Worm (Caenorhabditis elegans) whole organism, L4 larva: ENCODE results near the gene Y57E12AR.1.

Source experiments
- Y105C5A.15 ChIP-seq: fragments of 200-800 bp; sonication (Bioruptor generic); IDR thresholded peaks from 2 replicates; pipeline ENCODE4 v1.3.6; 2022; ENCODE audit warnings: missing genetic modification characterization, missing compliant biosample characterization
- ama-1 ChIP-seq: fragments of 150-350 bp; optimal IDR thresholded peaks from 2 replicates; lab custom pipeline; 2014; ENCODE audit warnings: inconsistent platforms, mixed read lengths
- ceh-32 ChIP-seq: sonication (generic microtip); optimal IDR thresholded peaks from 2 replicates; lab custom pipeline; 2016; ENCODE audit warnings: mild to moderate bottlenecking, missing genetic modification characterization, missing compliant biosample characterization; ENCODE audit not compliant: poor library complexity
- ceh-44 ChIP-seq: fragments of 200-800 bp; sonication (Bioruptor generic); IDR thresholded peaks from 2 replicates; pipeline ENCODE4 v1.3.6; 2022; ENCODE audit warnings: missing genetic modification reagents, missing genetic modification characterization, missing compliant biosample characterization
- ceh-82 ChIP-seq: sonication (generic microtip); optimal IDR thresholded peaks from 2 replicates; lab custom pipeline; 2017; ENCODE audit warnings: missing biosample characterization, missing genetic modification characterization
- ces-1 ChIP-seq: fragments of 150-350 bp; sonication (generic microtip); optimal IDR thresholded peaks from 4 replicates; lab custom pipeline; 2014; ENCODE audit warnings: missing biosample characterization, missing genetic modification reagents, missing genetic modification characterization
- daf-16 ChIP-seq, 3 experiments: sonication (generic microtip); optimal IDR thresholded peaks; 2 replicates each; lab custom pipeline; 2016 to 2017; ENCODE audit warnings: missing genetic modification characterization in 3 of 3, missing genetic modification reagents in 3 of 3, mild to moderate bottlenecking in 2 of 3, missing compliant biosample characterization in 2 of 3, missing biosample characterization in 1 of 3, moderate library complexity in 1 of 3
- lin-13 ChIP-seq: fragments of 150-350 bp; optimal IDR thresholded peaks from 2 replicates; lab custom pipeline; 2014; ENCODE audit warnings: missing biosample characterization, missing genetic modification reagents, missing genetic modification characterization
- mdl-1 ChIP-seq, 2 experiments: fragments of 150-350 bp in 1 of 2; sonication (generic microtip) in 1 of 2; optimal IDR thresholded peaks; 2 replicates each; lab custom pipeline; 2014 to 2017; ENCODE audit warnings: missing biosample characterization in 2 of 2, missing genetic modification characterization in 2 of 2
- mep-1 ChIP-seq: fragments of 150-350 bp; sonication (generic microtip); optimal IDR thresholded peaks from 3 replicates; lab custom pipeline; 2014; ENCODE audit warnings: missing biosample characterization, missing genetic modification characterization
- mes-2 ChIP-seq: sonication (generic microtip); optimal IDR thresholded peaks from 2 replicates; lab custom pipeline; 2016; ENCODE audit warnings: missing genotype, mild to moderate bottlenecking, missing genetic modification characterization, missing compliant biosample characterization; ENCODE audit not compliant: poor library complexity, severe bottlenecking
- nhr-25 ChIP-seq: sonication (generic microtip); optimal IDR thresholded peaks from 2 replicates; lab custom pipeline; 2017; ENCODE audit warnings: missing genetic modification characterization, mild to moderate bottlenecking, missing compliant biosample characterization, antibody characterized with exemption, moderate library complexity, borderline replicate concordance; ENCODE audit not compliant: insufficient read depth
- nhr-6 ChIP-seq: fragments of 150-350 bp; optimal IDR thresholded peaks from 2 replicates; lab custom pipeline; 2014; ENCODE audit warnings: missing biosample characterization, missing genetic modification characterization
- unc-62 ChIP-seq, 3 experiments: fragments of 150-350 bp in 1 of 3; sonication (generic microtip); optimal IDR thresholded peaks in 2 of 3; peaks in 1 of 3; 1 replicate in 1 of 3; 2 replicates in 2 of 3; lab custom pipeline; 2014 to 2017; ENCODE audit warnings: missing biosample characterization in 3 of 3, missing genetic modification characterization in 3 of 3, missing genetic modification reagents in 3 of 3, missing genotype in 1 of 3

DNA sequence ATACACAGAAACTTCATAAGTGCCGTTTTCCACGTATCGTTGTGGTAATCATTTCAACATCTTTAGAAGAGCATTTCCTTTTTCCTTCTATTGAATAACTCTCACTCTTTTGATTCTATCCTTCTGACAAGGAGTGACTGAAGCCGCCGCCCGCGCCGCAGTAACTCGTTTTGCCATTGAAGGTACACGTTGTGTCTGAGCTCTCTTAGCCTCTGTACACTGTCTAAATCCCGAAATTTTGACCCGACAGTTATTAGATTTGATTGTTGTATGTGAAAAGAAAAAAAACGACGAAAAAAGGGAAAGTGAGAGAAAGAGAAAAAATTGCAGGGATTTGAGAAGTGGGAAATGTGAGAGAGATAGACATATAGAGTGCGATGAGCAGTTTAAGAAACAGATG, 46.1 kb upstream of the Y57E12AR.1 start:
- TF ChIP-seq nhr-25 (tag; lab: Kevin White, UChicago): no peak
- TF ChIP-seq mep-1: no peak
- TF ChIP-seq ceh-44 (GFP tag; lab: Robert Waterston, UW): no peak
- TF ChIP-seq unc-62 (GFP tag; optimal IDR thresholded peaks at IDR 0.05 in 1 of 2; lab: Kevin White, UChicago): peak in 1 of 2 experiments; percentile 56
- TF ChIP-seq unc-62 (tag; optimal IDR thresholded peaks at IDR 0.05; lab: Kevin White, UChicago): no peak
- TF ChIP-seq Y105C5A.15 (GFP tag; lab: Robert Waterston, UW): no peak
- TF ChIP-seq ama-1 (lab: Kevin White, UChicago): no peak
- no peak for TF ChIP-seq nhr-6 (tag; lab: Kevin White, UChicago)
- TF ChIP-seq ceh-82 (tag; lab: Kevin White, UChicago): no peak
- TF ChIP-seq lin-13 (GFP tag; lab: Kevin White, UChicago): no peak
- TF ChIP-seq daf-16 (GFP tag; optimal IDR thresholded peaks at IDR 0.05; lab: Kevin White, UChicago): no peak
- TF ChIP-seq daf-16 (tag; optimal IDR thresholded peaks at IDR 0.05; lab: Kevin White, UChicago): no peak
- TF ChIP-seq ceh-32 (tag; lab: Kevin White, UChicago): no peak
- peak; percentile 71 for TF ChIP-seq ces-1 (GFP tag; lab: Kevin White, UChicago)
- TF ChIP-seq mes-2 (tag; lab: Kevin White, UChicago): no peak
- no peak for TF ChIP-seq mdl-1 (tag; optimal IDR thresholded peaks at IDR 0.05; lab: Kevin White, UChicago)
